Worm (Caenorhabditis elegans): ENCODE data around the gene C23G10.2.

C23G10.2 gene

DNA sequence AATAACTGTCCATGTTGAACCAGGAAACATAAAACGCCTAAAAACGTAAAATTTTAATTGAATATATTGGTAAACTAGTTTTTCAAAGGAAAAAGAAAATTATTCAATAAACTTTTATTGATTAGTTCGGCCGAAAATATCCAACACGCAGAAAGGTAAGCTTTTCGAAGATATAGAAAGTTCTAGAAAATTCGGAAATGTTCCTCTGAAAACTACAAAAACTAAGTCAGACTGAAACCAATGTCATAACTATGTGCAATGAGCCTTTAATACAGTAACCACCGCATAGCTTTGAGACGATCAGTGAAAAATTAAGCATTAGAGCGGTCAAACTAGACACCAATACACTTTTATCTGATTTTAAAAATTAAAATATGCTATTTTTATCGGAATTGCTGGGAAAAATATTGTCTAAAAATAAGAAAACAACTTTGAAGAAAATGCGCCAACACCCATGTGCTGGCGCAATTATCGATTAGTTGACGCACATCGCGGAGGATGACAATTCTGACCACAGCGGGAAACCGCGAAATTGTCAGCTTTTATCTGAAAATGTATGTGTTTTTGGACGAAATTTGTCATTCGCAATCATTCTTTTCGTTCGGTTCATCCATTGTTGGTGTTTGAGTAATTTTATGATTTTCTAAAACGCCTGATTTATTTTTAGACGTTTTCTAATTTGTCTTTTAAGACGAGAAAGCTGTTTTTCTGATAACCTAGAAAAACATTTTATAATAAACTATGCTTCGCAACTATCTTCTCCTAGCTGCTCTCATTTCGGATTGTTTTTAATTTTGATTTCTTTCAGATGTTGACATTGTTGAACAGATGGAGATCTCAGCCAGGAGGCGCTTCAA, 9.3 kb upstream of the C23G10.2 start, which contains the start of the genes C23G10.7 and rpn-2:
TSS of gene C23G10.7 (minus strand) at position 37 of the 857 bp plus-strand sequence.
TSS of gene rpn-2 (plus strand) at position 807 of the 857 bp plus-strand sequence.
- TF ChIP-seq unc-3 (GFP tag; conservative IDR thresholded peaks at IDR 0.05) (no peak), unc-3 (tag; optimal IDR thresholded peaks at IDR 0.05) (no peak), K09A11.1 (tag; optimal IDR thresholded peaks at IDR 0.05; ENCODE audit: insufficient read depth) (no peak), rnt-1 (tag; optimal IDR thresholded peaks at IDR 0.05) (peak; percentile 40), madf-2 (tag; optimal IDR thresholded peaks at IDR 0.05) (no peak), nfya-1 (tag; optimal IDR thresholded peaks at IDR 0.05) (peak; percentile 17), ets-4 (tag; optimal IDR thresholded peaks at IDR 0.05) (no peak), ceh-48 (tag; optimal IDR thresholded peaks at IDR 0.05) (peak; percentile 23), unc-42 (tag; optimal IDR thresholded peaks at IDR 0.05) (peak; percentile 10)

DNA sequence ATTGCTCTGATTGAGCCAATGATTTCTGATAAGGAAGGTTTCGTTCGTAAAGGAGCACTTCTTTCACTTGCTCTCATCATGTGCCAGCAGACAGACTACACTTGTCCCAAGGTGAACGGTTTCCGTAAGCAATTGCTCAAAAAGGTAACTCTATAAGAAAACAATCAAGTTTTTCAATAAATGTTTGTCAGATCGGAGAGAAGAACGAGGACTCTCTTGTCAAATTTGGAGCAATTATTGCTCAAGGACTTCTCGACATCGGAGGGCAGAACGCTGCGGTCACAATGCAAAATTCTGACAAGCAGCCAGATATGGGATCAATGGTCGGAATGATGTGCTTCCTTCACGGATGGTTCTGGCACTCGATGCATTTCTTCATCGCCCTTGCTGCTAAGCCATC, 6.5 kb upstream of the C23G10.2 start:
- TF ChIP-seq unc-86 (tag; optimal IDR thresholded peaks at IDR 0.05) (no peak), ceh-9 (tag; optimal IDR thresholded peaks at IDR 0.05) (no peak), pqm-1 (tag; optimal IDR thresholded peaks at IDR 0.05) (no peak), pha-2 (tag; optimal IDR thresholded peaks at IDR 0.05) (no peak), hlh-8 (tag; optimal IDR thresholded peaks at IDR 0.05) (no peak), C08G9.2 (tag; optimal IDR thresholded peaks at IDR 0.05) (no peak), unc-42 (tag; optimal IDR thresholded peaks at IDR 0.05) (no peak), pros-1 (tag; optimal IDR thresholded peaks at IDR 0.05) (no peak), ceh-19 (GFP tag; optimal IDR thresholded peaks at IDR 0.05) (no peak)

DNA sequence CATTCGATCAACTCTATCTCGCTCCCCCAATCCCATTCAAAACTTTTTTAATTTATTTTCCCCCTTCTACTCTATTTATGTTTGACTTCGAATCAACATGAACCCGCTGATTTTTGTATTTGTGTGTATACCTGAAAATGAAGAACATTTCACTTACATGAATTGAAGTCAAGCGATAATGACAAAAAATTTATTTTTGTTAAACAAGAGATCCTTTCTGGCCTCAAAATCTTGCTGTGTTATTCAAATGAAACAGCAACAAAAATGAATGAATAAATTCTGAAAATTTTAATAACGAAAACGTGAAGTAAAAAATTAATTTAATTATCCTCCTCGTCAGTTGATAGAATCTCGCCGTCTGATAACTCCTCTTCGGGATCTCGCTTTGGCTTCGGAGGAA, 5.4 kb upstream of the C23G10.2 start:
- no peak for TF ChIP-seq sox-4 (tag; optimal IDR thresholded peaks at IDR 0.05)
- no peak for TF ChIP-seq pha-2 (tag; optimal IDR thresholded peaks at IDR 0.05)
- no peak for TF ChIP-seq ref-2 (tag; optimal IDR thresholded peaks at IDR 0.05)
- TF ChIP-seq ceh-30 (tag; optimal IDR thresholded peaks at IDR 0.05), result no peak
- no peak for TF ChIP-seq tbx-7 (tag; optimal IDR thresholded peaks at IDR 0.05)
- TF ChIP-seq fkh-6 (tag; optimal IDR thresholded peaks at IDR 0.05), result no peak

DNA sequence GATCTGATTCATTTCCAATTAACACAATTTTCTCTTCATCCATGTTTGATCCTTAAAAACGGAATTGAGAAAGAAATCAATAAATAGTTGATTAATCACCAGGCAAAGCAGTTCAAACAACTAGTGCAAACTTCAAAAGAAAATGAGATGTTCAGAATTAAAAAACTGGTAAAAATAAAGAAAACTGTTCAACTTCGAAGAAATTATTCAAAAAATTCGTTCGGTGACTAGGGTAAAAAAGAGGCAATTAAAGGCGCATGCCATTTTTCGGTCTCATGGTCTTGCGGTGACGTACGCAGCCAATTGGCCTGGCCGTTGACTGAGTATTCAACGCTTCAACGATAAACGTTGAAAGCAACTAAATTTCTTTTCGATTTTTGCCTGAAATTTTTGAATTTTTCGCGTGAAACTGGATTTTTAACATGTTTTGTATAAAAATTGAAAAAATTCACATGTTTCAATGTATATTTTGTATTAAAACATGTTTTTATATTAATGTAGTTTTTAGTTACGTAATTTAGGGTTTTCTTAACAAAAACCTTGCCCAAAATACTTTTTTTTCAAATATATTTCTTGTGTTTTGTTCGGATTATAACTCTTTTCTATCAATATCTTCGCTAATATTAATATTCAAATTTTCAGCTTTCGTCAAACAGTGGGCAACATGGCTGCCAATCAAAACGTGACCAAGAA, 1.6 kb upstream of the C23G10.2 start, which contains the start of the genes sna-3 and rps-3:
TSS of gene sna-3 (minus strand) at position 51 of the 693 bp plus-strand sequence.
TSS of gene rps-3 (plus strand) at position 643 of the 693 bp plus-strand sequence.
- TF ChIP-seq elt-2 (tag; optimal IDR thresholded peaks at IDR 0.05) (peak; percentile 2), unc-55 (GFP tag; optimal IDR thresholded peaks at IDR 0.05) (peak; percentile 16), hlh-30 (tag; optimal IDR thresholded peaks at IDR 0.05; ENCODE audit: insufficient read depth) (peak; percentile 81), ceh-18 (tag; optimal IDR thresholded peaks at IDR 0.05) (peak; percentile 33), rnt-1 (tag; optimal IDR thresholded peaks at IDR 0.05) (peak; percentile 63), tbx-2 (tag; optimal IDR thresholded peaks at IDR 0.05) (peak; percentile 32), pqm-1 (tag; optimal IDR thresholded peaks at IDR 0.05) (no peak), T23F11.4 (GFP tag; optimal IDR thresholded peaks at IDR 0.05) (no peak), ceh-31 (tag; optimal IDR thresholded peaks at IDR 0.05) (peak; percentile 78), unc-42 (tag; optimal IDR thresholded peaks at IDR 0.05) (peak; percentile 39), hlh-15 (tag; optimal IDR thresholded peaks at IDR 0.05) (no peak), eyg-1 (tag; optimal IDR thresholded peaks at IDR 0.05) (no peak), pha-4 (tag; optimal IDR thresholded peaks at IDR 0.05) (no peak), ceh-14 (tag; optimal IDR thresholded peaks at IDR 0.05) (no peak), pha-2 (tag; optimal IDR thresholded peaks at IDR 0.05) (no peak), nfya-1 (tag; optimal IDR thresholded peaks at IDR 0.05) (peak; percentile 82), gmeb-2 (tag; optimal IDR thresholded peaks at IDR 0.05) (no peak), elt-4 (tag; optimal IDR thresholded peaks at IDR 0.05) (no peak), ceh-9 (tag; optimal IDR thresholded peaks at IDR 0.05) (no peak)

Measured in whole organism, late embryonic.